Worm (Caenorhabditis elegans): Measurements from ENCODE around the gene Y17D7C.2.

ce11 chrV:18737646-18738045 lies 17.9 kb upstream of the Y17D7C.2 start:
- no peak for TF ChIP-seq tbx-11 (GFP tag; IDR thresholded peaks at IDR 0.05)
- TF ChIP-seq ets-7 (tag; optimal IDR thresholded peaks at IDR 0.05): no peak
- no peak for TF ChIP-seq hmg-4 (GFP tag; optimal IDR thresholded peaks at IDR 0.05)
